Fruit fly (Drosophila melanogaster) whole organism, embryonic: ENCODE data around the gene TH1.

Experiments used
- BEAF-32 ChIP-seq: fragments of 200-800 bp; sonication (Bioruptor generic); optimal IDR thresholded peaks from 3 replicates; lab custom pipeline; 2017; ENCODE audit warnings: missing biosample characterization, missing genetic modification characterization, mild to moderate bottlenecking, moderate library complexity, missing genetic modification reagents
- Bgb ChIP-seq: fragments of 200-800 bp; sonication (Bioruptor generic); IDR thresholded peaks from 2 replicates; pipeline ENCODE4 v1.3.6; 2022; ENCODE audit warnings: missing biosample characterization, missing genetic modification characterization; ENCODE audit not compliant: partially characterized antibody
- CG10267 ChIP-seq: fragments of 200-800 bp; sonication (Bioruptor generic); optimal IDR thresholded peaks from 2 replicates; lab custom pipeline; 2018; ENCODE audit warnings: missing biosample characterization, mild to moderate bottlenecking, missing genetic modification characterization, moderate library complexity
- CG11560 ChIP-seq: fragments of 200-800 bp; sonication (Bioruptor generic); IDR thresholded peaks from 3 replicates; pipeline ENCODE4 v1.3.6; 2022; ENCODE audit warnings: missing biosample characterization, missing genetic modification characterization
- CG1233 ChIP-seq: fragments of 200-800 bp; sonication (Bioruptor generic); optimal IDR thresholded peaks from 4 replicates; lab custom pipeline; 2018; ENCODE audit warnings: missing biosample characterization, mild to moderate bottlenecking, missing genetic modification characterization
- CG13424 ChIP-seq: fragments of 200-800 bp; sonication (Bioruptor generic); optimal IDR thresholded peaks from 2 replicates; lab custom pipeline; 2019; ENCODE audit warnings: missing biosample characterization, mild to moderate bottlenecking, missing genetic modification characterization, moderate library complexity
- CG13775 ChIP-seq: fragments of 200-800 bp; sonication (Bioruptor generic); optimal IDR thresholded peaks from 3 replicates; lab custom pipeline; 2017; ENCODE audit warnings: missing biosample characterization, mild to moderate bottlenecking, missing genetic modification characterization
- CG15269 ChIP-seq: fragments of 200-800 bp; sonication (Bioruptor generic); optimal IDR thresholded peaks from 2 replicates; lab custom pipeline; 2018; ENCODE audit warnings: missing biosample characterization, mild to moderate bottlenecking, missing genetic modification characterization, moderate library complexity
- CG18764 ChIP-seq: fragments of 200-800 bp; sonication (Bioruptor generic); optimal IDR thresholded peaks from 3 replicates; lab custom pipeline; 2016; ENCODE audit warnings: missing biosample characterization, missing genetic modification characterization
- CG30020 ChIP-seq: fragments of 200-800 bp; optimal IDR thresholded peaks from 2 replicates; lab custom pipeline; 2019; ENCODE audit warnings: missing biosample characterization, mild to moderate bottlenecking, missing genetic modification characterization, moderate library complexity
- CG30403 ChIP-seq: fragments of 200-800 bp; sonication (Bioruptor generic); optimal IDR thresholded peaks from 3 replicates; lab custom pipeline; 2016; ENCODE audit warnings: missing biosample characterization, missing genetic modification characterization
- CG31224 ChIP-seq: fragments of 200-800 bp; sonication (Bioruptor generic); IDR thresholded peaks from 2 replicates; pipeline ENCODE4 v1.3.6; 2022; ENCODE audit warnings: missing biosample characterization, missing genetic modification characterization
- CG34224 ChIP-seq: fragments of 200-800 bp; sonication (Bioruptor generic); IDR thresholded peaks from 3 replicates; pipeline ENCODE4 v1.3.6; 2022; ENCODE audit warnings: missing biosample characterization, missing genetic modification characterization; ENCODE audit not compliant: partially characterized antibody
- CG4617 ChIP-seq: fragments of 200-800 bp; sonication (Bioruptor generic); optimal IDR thresholded peaks from 3 replicates; lab custom pipeline; 2016; ENCODE audit warnings: missing biosample characterization, missing genetic modification characterization, borderline replicate concordance
- CG6175 ChIP-seq: fragments of 200-800 bp; sonication (Bioruptor generic); IDR thresholded peaks from 3 replicates; pipeline ENCODE4 v1.3.6; 2022; ENCODE audit warnings: missing biosample characterization, missing genetic modification characterization
- CG9727 ChIP-seq: fragments of 200-800 bp; sonication (Bioruptor generic); optimal IDR thresholded peaks from 3 replicates; lab custom pipeline; 2017; ENCODE audit warnings: missing biosample characterization, mild to moderate bottlenecking, missing genetic modification characterization
- CG9797 ChIP-seq: fragments of 200-800 bp; sonication (Bioruptor generic); optimal IDR thresholded peaks from 3 replicates; lab custom pipeline; 2018; ENCODE audit warnings: missing biosample characterization, mild to moderate bottlenecking, missing genetic modification characterization
- CrebB ChIP-seq: fragments of 200-800 bp; sonication (Bioruptor generic); optimal IDR thresholded peaks from 3 replicates; lab custom pipeline; 2018; ENCODE audit warnings: missing biosample characterization, mild to moderate bottlenecking, missing genetic modification characterization
- Dad ChIP-seq: fragments of 200-800 bp; sonication (Bioruptor generic); optimal IDR thresholded peaks from 3 replicates; lab custom pipeline; 2016; ENCODE audit warnings: missing biosample characterization, missing genetic modification characterization
- Doc2 ChIP-seq: fragments of 200-800 bp; sonication (Bioruptor generic); IDR thresholded peaks from 2 replicates; pipeline ENCODE4 v1.3.6; 2022; ENCODE audit warnings: missing biosample characterization, missing genetic modification characterization
- Dp ChIP-seq: fragments of 200-800 bp; sonication (Bioruptor generic); optimal IDR thresholded peaks from 2 replicates; lab custom pipeline; 2018; ENCODE audit warnings: missing biosample characterization, mild to moderate bottlenecking, missing genetic modification characterization, moderate library complexity
- GATAe ChIP-seq: fragments of 200-800 bp; sonication (Bioruptor generic); conservative IDR thresholded peaks from 2 replicates; pipeline ENCODE4 v1.3.6; 2022; ENCODE audit warnings: missing biosample characterization, missing genetic modification characterization
- Kr ChIP-seq: fragments of 200-800 bp; sonication (Bioruptor generic); optimal IDR thresholded peaks from 2 replicates; lab custom pipeline; 2017; ENCODE audit warnings: missing biosample characterization, mild to moderate bottlenecking, missing genetic modification characterization
- Max ChIP-seq: fragments of 200-800 bp; sonication (Bioruptor generic); optimal IDR thresholded peaks from 2 replicates; lab custom pipeline; 2016; ENCODE audit warnings: missing biosample characterization, mild to moderate bottlenecking, missing genetic modification characterization
- Neu2 ChIP-seq: fragments of 200-800 bp; sonication (Bioruptor generic); optimal IDR thresholded peaks from 3 replicates; lab custom pipeline; 2016; ENCODE audit warnings: missing biosample characterization, missing genetic modification characterization, borderline replicate concordance
- Ptx1 ChIP-seq: fragments of 200-800 bp; sonication (Bioruptor generic); IDR thresholded peaks from 2 replicates; pipeline ENCODE4 v1.3.6; 2022; ENCODE audit warnings: missing biosample characterization, missing genetic modification characterization
- Rfx ChIP-seq: fragments of 200-800 bp; sonication (Bioruptor generic); IDR thresholded peaks from 2 replicates; pipeline ENCODE4 v1.3.6; 2022; ENCODE audit warnings: missing biosample characterization, missing genetic modification characterization
- Rx ChIP-seq: fragments of 200-800 bp; sonication (Bioruptor generic); IDR thresholded peaks from 2 replicates; pipeline ENCODE4 v1.3.6; 2022; ENCODE audit warnings: missing biosample characterization, missing genetic modification characterization
- Tbp ChIP-seq: fragments of >200 bp; optimal IDR thresholded peaks from 2 replicates; lab custom pipeline; 2018; ENCODE audit warnings: missing biosample characterization, missing genetic modification characterization
- abd-A ChIP-seq: fragments of 200-800 bp; sonication (Bioruptor generic); optimal IDR thresholded peaks from 3 replicates; lab custom pipeline; 2019; ENCODE audit warnings: missing biosample characterization, mild to moderate bottlenecking, missing genetic modification characterization, moderate library complexity
- bab2 ChIP-seq: fragments of 200-800 bp; sonication (Bioruptor generic); optimal IDR thresholded peaks from 2 replicates; lab custom pipeline; 2016; ENCODE audit warnings: missing biosample characterization, missing genetic modification characterization
- dmrt11E ChIP-seq: fragments of 200-800 bp; sonication (Bioruptor generic); optimal IDR thresholded peaks from 3 replicates; lab custom pipeline; 2018; ENCODE audit warnings: missing biosample characterization, mild to moderate bottlenecking, missing genetic modification characterization, moderate library complexity
- fu2 ChIP-seq: fragments of 200-800 bp; sonication (Bioruptor generic); optimal IDR thresholded peaks from 2 replicates; lab custom pipeline; 2016; ENCODE audit warnings: missing biosample characterization, missing genetic modification characterization
- gsb ChIP-seq: fragments of 200-800 bp; sonication (Bioruptor generic); IDR thresholded peaks from 2 replicates; pipeline ENCODE4 v1.3.6; 2022; ENCODE audit warnings: missing biosample characterization, missing genetic modification characterization
- insv ChIP-seq, 2 experiments: fragments of 200-800 bp; sonication (Bioruptor generic); optimal IDR thresholded peaks; 3 replicates each; lab custom pipeline; 2016 to 2018; ENCODE audit warnings: missing biosample characterization in 2 of 2, missing genetic modification characterization in 2 of 2
- klu ChIP-seq: fragments of 200-800 bp; sonication (Bioruptor generic); IDR thresholded peaks from 2 replicates; pipeline ENCODE4 v1.3.6; 2022; ENCODE audit warnings: missing biosample characterization, missing genetic modification characterization
- knrl ChIP-seq: fragments of 200-800 bp; sonication (Bioruptor generic); IDR thresholded peaks from 3 replicates; pipeline ENCODE4 v1.3.6; 2022; ENCODE audit warnings: missing biosample characterization, missing genetic modification characterization; ENCODE audit not compliant: partially characterized antibody
- mirr ChIP-seq: fragments of 200-800 bp; sonication (Bioruptor generic); optimal IDR thresholded peaks from 3 replicates; lab custom pipeline; 2018; ENCODE audit warnings: missing biosample characterization, mild to moderate bottlenecking, missing genetic modification characterization
- nerfin-1 ChIP-seq: fragments of 200-800 bp; sonication (Bioruptor generic); optimal IDR thresholded peaks from 3 replicates; lab custom pipeline; 2019; ENCODE audit warnings: missing biosample characterization, mild to moderate bottlenecking, missing genetic modification characterization, moderate library complexity
- pan ChIP-seq, 4 experiments: fragments of >200 bp in 3 of 4; fragments of 200-800 bp in 1 of 4; sonication (Bioruptor generic) in 1 of 4; optimal IDR thresholded peaks in 3 of 4; IDR thresholded peaks in 1 of 4; 2 replicates each; pipeline versions ENCODE4 v1.3.6 to Lab custom; 2017 to 2022; ENCODE audit warnings: missing biosample characterization in 2 of 4, missing genetic modification characterization in 2 of 4, mixed read lengths in 1 of 4
- prd ChIP-seq, 3 experiments: fragments of >200 bp in 2 of 3; fragments of 200-800 bp in 1 of 3; sonication (Bioruptor generic) in 1 of 3; optimal IDR thresholded peaks in 2 of 3; IDR thresholded peaks in 1 of 3; 2 replicates in 2 of 3; 3 replicates in 1 of 3; pipeline versions ENCODE4 v1.3.6 to Lab custom; 2017 to 2022; ENCODE audit warnings: missing biosample characterization in 1 of 3, missing genetic modification characterization in 1 of 3
- pros ChIP-seq: fragments of 200-800 bp; sonication (Bioruptor generic); optimal IDR thresholded peaks from 3 replicates; lab custom pipeline; 2019; ENCODE audit warnings: missing biosample characterization, mild to moderate bottlenecking, missing genetic modification characterization, moderate library complexity
- pzg ChIP-seq: fragments of 200-800 bp; sonication (Bioruptor generic); optimal IDR thresholded peaks from 3 replicates; lab custom pipeline; 2018; ENCODE audit warnings: missing biosample characterization, mild to moderate bottlenecking, missing genetic modification characterization, moderate library complexity
- ro ChIP-seq: fragments of 200-800 bp; sonication (Bioruptor generic); IDR thresholded peaks from 2 replicates; pipeline ENCODE4 v1.3.6; 2022; ENCODE audit warnings: missing biosample characterization, missing genetic modification characterization
- row ChIP-seq: fragments of 200-800 bp; sonication (Bioruptor generic); IDR thresholded peaks from 3 replicates; pipeline ENCODE4 v1.3.6; 2022; ENCODE audit warnings: missing biosample characterization, missing genetic modification characterization
- tx ChIP-seq: fragments of 200-800 bp; sonication (Bioruptor generic); optimal IDR thresholded peaks from 2 replicates; lab custom pipeline; 2016; ENCODE audit warnings: missing biosample characterization, missing genetic modification characterization
- zen ChIP-seq: fragments of 200-800 bp; sonication (Bioruptor generic); optimal IDR thresholded peaks from 3 replicates; lab custom pipeline; 2018; ENCODE audit warnings: missing biosample characterization, mild to moderate bottlenecking, missing genetic modification characterization, moderate library complexity

TH1 gene

dm6 chrX:16358670-16359320 is 32.4 kb downstream of the TH1 start, which contains the start of the genes U2af50 and PIG-Q (continued):
- TF ChIP-seq tx, result peak; percentile 43
- no peak for TF ChIP-seq klu (GFP tag; lab: Robert Waterston, UW)
- TF ChIP-seq CG18764 (GFP tag; lab: Kevin White, UChicago), result peak; percentile 91
- peak in 1 of 2 experiments; percentile 63 for TF ChIP-seq insv (GFP tag; optimal IDR thresholded peaks at IDR 0.05; lab: Kevin White, UChicago)
- TF ChIP-seq Dp (GFP tag; lab: Kevin White, UChicago), result peak; percentile 17
- TF ChIP-seq knrl, result no peak; the same call in none of the 3 replicates
- TF ChIP-seq Rfx, result peak; percentile 93
- peak; percentile 95 for TF ChIP-seq CG13424
- no peak for TF ChIP-seq mirr (GFP tag; lab: Kevin White, UChicago)
- TF ChIP-seq CG6175, result no peak
- no peak for TF ChIP-seq abd-A (tag; lab: Kevin White, UChicago)
- TF ChIP-seq Max, result peak; percentile 84
- peak; percentile 18 for TF ChIP-seq pros (GFP tag; lab: Kevin White, UChicago)
- peak; percentile 95 for TF ChIP-seq CG15269 (tag; lab: Kevin White, UChicago)
- peak; percentile 71 for TF ChIP-seq GATAe (GFP tag; lab: Robert Waterston, UW)
- peak; percentile 90 for TF ChIP-seq nerfin-1 (tag; lab: Kevin White, UChicago)

- TF ChIP-seq CG9797 (GFP tag; lab: Kevin White, UChicago) (peak; percentile 71), bab2 (GFP tag; lab: Kevin White, UChicago) (peak; percentile 41), Neu2 (no peak), fu2 (GFP tag; lab: Kevin White, UChicago) (no peak), CG10267 (tag; lab: Kevin White, UChicago) (peak; percentile 38), Rfx (peak; percentile 58), CG34224 (GFP tag; lab: Robert Waterston, UW) (peak; percentile 53; the same call in 2 of the 3 replicates), CrebB (no peak), CG31224 (GFP tag; lab: Robert Waterston, UW) (no peak), prd (optimal IDR thresholded peaks at IDR 0.05; lab: Kevin White, UChicago) (no peak), prd (GFP tag; IDR thresholded peaks at IDR 0.05; lab: Robert Waterston, UW) (no peak), pzg (GFP tag; lab: Kevin White, UChicago) (peak; percentile 56), Tbp (GFP tag; lab: Kevin White, UChicago) (no peak), Ptx1 (GFP tag; lab: Robert Waterston, UW) (peak; percentile 29; the same call in 1 of the 2 replicates), Dad (GFP tag; lab: Kevin White, UChicago) (peak; percentile 18), CG30403 (GFP tag; lab: Kevin White, UChicago) (peak; percentile 16), Bgb (0 out of 2 replicates have a peak, but pooled peaks have one; percentile 36), gsb (GFP tag; lab: Robert Waterston, UW) (no peak), CG9727 (GFP tag; lab: Kevin White, UChicago) (no peak), pan (optimal IDR thresholded peaks at IDR 0.05; lab: Kevin White, UChicago) (no peak), pan (GFP tag; optimal IDR thresholded peaks at IDR 0.05 in 1 of 2, IDR thresholded peaks at IDR 0.05 in 1 of 2) (no peak), Rx (no peak), BEAF-32 (peak; percentile 30), CG11560 (tag; lab: Robert Waterston, UW) (no peak), CG1233 (GFP tag; lab: Kevin White, UChicago) (no peak), row (GFP tag; lab: Robert Waterston, UW) (peak; percentile 83), CG4617 (GFP tag; lab: Kevin White, UChicago) (peak; percentile 54), Kr (GFP tag; lab: Kevin White, UChicago) (no peak), CG30020 (tag; lab: Kevin White, UChicago) (peak; percentile 94), ro (no peak), GATAe (GFP tag; lab: Robert Waterston, UW) (peak; percentile 78), Doc2 (no peak), CG13775 (GFP tag; lab: Kevin White, UChicago) (no peak), zen (tag; lab: Kevin White, UChicago) (no peak), dmrt11E (tag; lab: Kevin White, UChicago) (no peak)
Measured at dm6 chrX:16350062-16350461, 41.2 kb downstream of the TH1 start, which contains the start of gene sl. Gene sl, plus strand, starts transcription at chrX:16350315.
